Worm (Caenorhabditis elegans) whole organism, early embryonic: Measurements from ENCODE around the gene rrf-3.

Source experiments
- ceh-36 ChIP-seq: sonication (generic microtip); optimal IDR thresholded peaks from 2 replicates; lab custom pipeline; 2016; ENCODE audit warnings: missing genetic modification characterization, inconsistent platforms, missing compliant biosample characterization
- hmbx-1 ChIP-seq: sonication (generic microtip); optimal IDR thresholded peaks from 2 replicates; lab custom pipeline; 2016; ENCODE audit warnings: mild to moderate bottlenecking, missing genetic modification characterization, missing compliant biosample characterization

- TF ChIP-seq hmbx-1 (tag; lab: Kevin White, UChicago) (no peak), ceh-36 (tag; lab: Kevin White, UChicago) (no peak)
These were observed 18.0 kb downstream of the rrf-3 start, which contains the start of gene T05C12.4 for ce11 chrII:8180281-8180680.
